Worm (Caenorhabditis elegans) whole organism, L2 larva: Measurements from ENCODE around the gene F38B6.4.

Source experiments
- egl-27 ChIP-seq: sonication (generic microtip); optimal IDR thresholded peaks from 3 replicates; lab custom pipeline; 2017; ENCODE audit warnings: missing biosample characterization, missing genetic modification reagents, missing genetic modification characterization
- unc-55 ChIP-seq: fragments of 150-350 bp; sonication (generic microtip); optimal IDR thresholded peaks from 3 replicates; lab custom pipeline; 2014; ENCODE audit warnings: missing biosample characterization, missing genetic modification reagents, missing genetic modification characterization

- no peak for TF ChIP-seq egl-27 (tag; lab: Kevin White, UChicago)
- no peak for TF ChIP-seq unc-55 (GFP tag; lab: Kevin White, UChicago)
These were observed 18.4 kb upstream of the F38B6.4 start for ce11 chrX:6656251-6656650.
